Worm (Caenorhabditis elegans) whole organism, L1 larva: ENCODE results near the gene lcmt-1.
A peak's percentile ranks its signal among the peaks of the same experiment; 100 is the strongest.

Experiments
- C04F5.9 ChIP-seq: sonication (generic microtip); optimal IDR thresholded peaks from 2 replicates; lab custom pipeline; 2016; ENCODE audit warnings: missing genetic modification characterization, missing compliant biosample characterization
- ama-1 ChIP-seq: fragments of 150-350 bp; optimal IDR thresholded peaks from 2 replicates; lab custom pipeline; 2014
- ceh-90 ChIP-seq: sonication (generic microtip); optimal IDR thresholded peaks from 2 replicates; lab custom pipeline; 2016; ENCODE audit warnings: missing genetic modification characterization, missing compliant biosample characterization
- dpl-1 ChIP-seq, 3 experiments: fragments of 150-350 bp in 2 of 3; sonication (generic microtip) in 1 of 3; optimal IDR thresholded peaks; 2 replicates each; lab custom pipeline; 2014 to 2017; ENCODE audit warnings: missing biosample characterization in 3 of 3, missing genetic modification characterization in 3 of 3, missing genetic modification reagents in 3 of 3
- egl-27 ChIP-seq, 2 experiments: fragments of 150-350 bp in 1 of 2; sonication (generic microtip); optimal IDR thresholded peaks; 3 replicates each; lab custom pipeline; 2017 to 2018; ENCODE audit warnings: missing biosample characterization in 2 of 2, missing genetic modification characterization in 2 of 2, missing genetic modification reagents in 2 of 2
- nhr-12 ChIP-seq: sonication (generic microtip); optimal IDR thresholded peaks from 2 replicates; lab custom pipeline; 2017; ENCODE audit warnings: missing biosample characterization, missing genetic modification characterization
- nhr-28 ChIP-seq: fragments of 150-350 bp; optimal IDR thresholded peaks from 2 replicates; lab custom pipeline; 2014; ENCODE audit warnings: missing biosample characterization, missing genetic modification characterization
- pag-3 ChIP-seq: sonication (generic microtip); optimal IDR thresholded peaks from 2 replicates; lab custom pipeline; 2017; ENCODE audit warnings: missing genetic modification characterization, mild to moderate bottlenecking, missing compliant biosample characterization, antibody characterized with exemption, borderline replicate concordance; ENCODE audit not compliant: insufficient read depth
- rnt-1 ChIP-seq: sonication (generic microtip); optimal IDR thresholded peaks from 2 replicates; lab custom pipeline; 2016; ENCODE audit warnings: mild to moderate bottlenecking, missing genetic modification characterization, moderate library complexity, missing compliant biosample characterization
- snu-23 ChIP-seq: sonication (generic microtip); optimal IDR thresholded peaks from 2 replicates; lab custom pipeline; 2016; ENCODE audit warnings: missing genetic modification characterization, missing compliant biosample characterization
- sptf-1 ChIP-seq: fragments of 150-350 bp; optimal IDR thresholded peaks from 2 replicates; lab custom pipeline; 2014; ENCODE audit warnings: missing biosample characterization, missing genetic modification characterization
- tlp-1 ChIP-seq: fragments of 150-350 bp; optimal IDR thresholded peaks from 2 replicates; lab custom pipeline; 2014; ENCODE audit warnings: missing biosample characterization, missing genetic modification characterization

- TF ChIP-seq dpl-1 (GFP tag; optimal IDR thresholded peaks at IDR 0.05; lab: Kevin White, UChicago), result peak in 2 of 3 experiments; percentile 5 to 37
- TF ChIP-seq ama-1, result no peak
- TF ChIP-seq pag-3 (tag; lab: Kevin White, UChicago), result no peak
- TF ChIP-seq snu-23 (GFP tag; lab: Kevin White, UChicago), result peak; percentile 31
- no peak for TF ChIP-seq tlp-1
- no peak for TF ChIP-seq ceh-90
- no peak for TF ChIP-seq C04F5.9 (tag; lab: Kevin White, UChicago)
- TF ChIP-seq rnt-1 (tag; lab: Kevin White, UChicago), result peak; percentile 60
- no peak for TF ChIP-seq sptf-1 (tag; lab: Kevin White, UChicago)
- no peak for TF ChIP-seq nhr-28 (tag; lab: Kevin White, UChicago)
- no peak for TF ChIP-seq egl-27 (tag; optimal IDR thresholded peaks at IDR 0.05; lab: Kevin White, UChicago)
- no peak for TF ChIP-seq nhr-12 (tag; lab: Kevin White, UChicago)
Measured at ce11 chrIII:4323120-4323519, 20.1 kb upstream of the lcmt-1 start.
